Fruit fly (Drosophila melanogaster): ENCODE measurements around the gene exd.

The exd gene

DNA sequence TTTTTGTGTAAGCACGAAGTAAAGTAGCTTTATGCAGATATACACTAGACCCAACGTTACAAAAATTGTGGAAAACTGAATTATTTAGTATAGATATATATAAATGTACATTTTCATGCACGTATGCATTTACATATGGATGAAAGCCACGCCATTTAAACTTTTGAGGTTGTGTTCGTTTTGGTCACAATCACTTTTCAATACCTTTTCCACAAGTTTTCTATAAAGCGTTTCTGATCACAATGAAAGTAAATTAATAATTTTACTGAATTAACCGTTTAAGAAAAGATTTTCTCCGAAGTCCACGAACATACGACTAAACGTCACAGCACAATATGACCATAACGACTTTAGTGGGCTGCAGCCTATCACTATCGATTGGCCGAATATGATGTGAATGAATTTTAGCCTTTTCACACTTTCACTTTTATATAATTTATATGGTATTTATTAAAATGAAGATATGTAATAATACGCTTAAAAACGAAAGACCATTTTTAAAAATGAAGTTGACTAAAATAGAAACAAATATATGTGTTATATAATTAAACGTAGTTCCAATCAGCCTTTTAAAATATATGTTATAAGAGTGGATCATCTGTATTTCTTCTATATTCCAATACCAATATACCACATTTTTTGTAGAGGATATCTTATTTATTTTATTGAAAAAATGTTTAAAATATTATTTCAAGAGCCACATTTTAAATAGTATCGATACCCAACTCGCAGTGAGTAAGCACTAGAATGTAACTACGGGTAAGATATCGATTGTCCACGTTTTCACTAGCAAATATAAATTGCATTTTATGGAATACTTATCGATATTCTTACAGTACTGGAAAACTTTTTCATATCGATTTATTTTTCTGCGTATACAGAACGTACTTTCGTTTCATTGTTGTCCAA lies at the start of gene exd, which contains the start of the genes CG46312 and eIF5 (continued):
- TF ChIP-seq YL-1 (GFP tag; optimal IDR thresholded peaks at IDR 0.05) = no peak
- TF ChIP-seq CG2199 (GFP tag; IDR thresholded peaks at IDR 0.05) = no peak
- peak; percentile 82 for TF ChIP-seq Dref (GFP tag; IDR thresholded peaks at IDR 0.05)
- TF ChIP-seq bbx (GFP tag; IDR thresholded peaks at IDR 0.05; ENCODE audit: partially characterized antibody) = peak; percentile 86
- peak; percentile 45 for TF ChIP-seq CG9797 (GFP tag; optimal IDR thresholded peaks at IDR 0.05)
- no peak for TF ChIP-seq CG10462 (GFP tag; optimal IDR thresholded peaks at IDR 0.05)
- TF ChIP-seq B-H1 (GFP tag; IDR thresholded peaks at IDR 0.05) = no peak
- TF ChIP-seq CG17829 (tag; optimal IDR thresholded peaks at IDR 0.05) = no peak
- TF ChIP-seq amos (GFP tag; IDR thresholded peaks at IDR 0.05; ENCODE audit: partially characterized antibody) = peak; percentile 81; the same call in 1 of the 2 replicates
- TF ChIP-seq pzg (GFP tag; optimal IDR thresholded peaks at IDR 0.05) = peak; percentile 31
- TF ChIP-seq vvl (GFP tag; IDR thresholded peaks at IDR 0.05) = peak; percentile 37; the same call in 1 of the 2 replicates
- TF ChIP-seq ato (GFP tag; IDR thresholded peaks at IDR 0.05; ENCODE audit: partially characterized antibody) = peak; percentile 63
- no peak for TF ChIP-seq cg (GFP tag; optimal IDR thresholded peaks at IDR 0.05)
- peak; percentile 16 for TF ChIP-seq CG13424 (tag; optimal IDR thresholded peaks at IDR 0.05)
- TF ChIP-seq lbe (GFP tag; optimal IDR thresholded peaks at IDR 0.05) = no peak
- TF ChIP-seq crc (GFP tag; optimal IDR thresholded peaks at IDR 0.05) = no peak
- peak; percentile 75; the same call in 2 of the 3 replicates for TF ChIP-seq CG17361 (GFP tag; IDR thresholded peaks at IDR 0.05)
- TF ChIP-seq gfzf (GFP tag; optimal IDR thresholded peaks at IDR 0.05) = peak; percentile 42
- TF ChIP-seq tx (GFP tag; optimal IDR thresholded peaks at IDR 0.05) = no peak
- peak; percentile 80 for TF ChIP-seq Bgb (GFP tag; IDR thresholded peaks at IDR 0.05; ENCODE audit: partially characterized antibody)
- no peak for TF ChIP-seq CG12219 (GFP tag; optimal IDR thresholded peaks at IDR 0.05)
- no peak for TF ChIP-seq exex (tag; optimal IDR thresholded peaks at IDR 0.05)
- TF ChIP-seq Hmx (GFP tag; optimal IDR thresholded peaks at IDR 0.05) = no peak
- peak; percentile 83 for TF ChIP-seq ssp (GFP tag; IDR thresholded peaks at IDR 0.05)
- TF ChIP-seq chm (GFP tag; IDR thresholded peaks at IDR 0.05) = no peak
- no peak for TF ChIP-seq ind (GFP tag; optimal IDR thresholded peaks at IDR 0.05)
- TF ChIP-seq tio (GFP tag; optimal IDR thresholded peaks at IDR 0.05) = no peak
- TF ChIP-seq CG8478 (optimal IDR thresholded peaks at IDR 0.05) = no peak
- TF ChIP-seq toy (GFP tag; IDR thresholded peaks at IDR 0.05) = no peak
- no peak for TF ChIP-seq abd-A (tag; optimal IDR thresholded peaks at IDR 0.05)
- peak; percentile 83 for TF ChIP-seq CG7963 (GFP tag; IDR thresholded peaks at IDR 0.05; ENCODE audit: partially characterized antibody)
- TF ChIP-seq ab (GFP tag; optimal IDR thresholded peaks at IDR 0.05) = no peak
- TF ChIP-seq CG17568 (GFP tag; optimal IDR thresholded peaks at IDR 0.05) = no peak
- TF ChIP-seq Vsx1 (GFP tag; optimal IDR thresholded peaks at IDR 0.05) = no peak
- TF ChIP-seq CG30431 (GFP tag; optimal IDR thresholded peaks at IDR 0.05) = no peak
- TF ChIP-seq CG3995 (GFP tag; optimal IDR thresholded peaks at IDR 0.05) = peak; percentile 12
- TF ChIP-seq ems (GFP tag; optimal IDR thresholded peaks at IDR 0.05) = no peak
- no peak for TF ChIP-seq chif (GFP tag; optimal IDR thresholded peaks at IDR 0.05)
- TF ChIP-seq gsb-n (tag; optimal IDR thresholded peaks at IDR 0.05) = no peak
- no peak for TF ChIP-seq Nf-YB (GFP tag; optimal IDR thresholded peaks at IDR 0.05)
- TF ChIP-seq CG8359 (GFP tag; optimal IDR thresholded peaks at IDR 0.05; ENCODE audit: borderline replicate concordance) = no peak
- no peak for TF ChIP-seq dm (GFP tag; optimal IDR thresholded peaks at IDR 0.05)
- no peak for TF ChIP-seq bowl (GFP tag; IDR thresholded peaks at IDR 0.05)
- no peak for TF ChIP-seq TFAM (GFP tag; optimal IDR thresholded peaks at IDR 0.05)
- peak; percentile 72 for TF ChIP-seq CG10267 (tag; optimal IDR thresholded peaks at IDR 0.05)
- no peak for TF ChIP-seq nerfin-1 (tag; optimal IDR thresholded peaks at IDR 0.05)
- TF ChIP-seq CG2712 (tag; optimal IDR thresholded peaks at IDR 0.05) = peak; percentile 38
- no peak for TF ChIP-seq Sox100B (GFP tag; optimal IDR thresholded peaks at IDR 0.05)
- TF ChIP-seq Dll (GFP tag; IDR thresholded peaks at IDR 0.05; ENCODE audit: partially characterized antibody) = peak; percentile 69

All from whole organism, embryonic.